Fruit fly (Drosophila melanogaster) whole organism, embryonic: ENCODE measurements around the gene CG14965.

ENCODE experiments used
- Bgb ChIP-seq: fragments of 200-800 bp; sonication (Bioruptor generic); IDR thresholded peaks from 2 replicates; pipeline ENCODE4 v1.3.6; 2022; ENCODE audit warnings: missing biosample characterization, missing genetic modification characterization; ENCODE audit not compliant: partially characterized antibody
- CG11504 ChIP-seq: fragments of 200-800 bp; sonication (Bioruptor generic); optimal IDR thresholded peaks from 3 replicates; lab custom pipeline; 2019; ENCODE audit warnings: missing biosample characterization, mild to moderate bottlenecking, missing genetic modification characterization, moderate library complexity
- CG12219 ChIP-seq: fragments of 200-800 bp; sonication (Bioruptor generic); optimal IDR thresholded peaks from 3 replicates; lab custom pipeline; 2018; ENCODE audit warnings: missing biosample characterization, mild to moderate bottlenecking, missing genetic modification characterization
- CG14710 ChIP-seq: fragments of 200-800 bp; sonication (Bioruptor generic); optimal IDR thresholded peaks from 3 replicates; lab custom pipeline; 2019; ENCODE audit warnings: missing biosample characterization, mild to moderate bottlenecking, missing genetic modification characterization, moderate library complexity
- CG1529 ChIP-seq: fragments of 200-800 bp; sonication (Bioruptor generic); optimal IDR thresholded peaks from 3 replicates; lab custom pipeline; 2018; ENCODE audit warnings: missing biosample characterization, missing genetic modification characterization
- CG2199 ChIP-seq: fragments of 200-800 bp; sonication (Bioruptor generic); IDR thresholded peaks from 3 replicates; pipeline ENCODE4 v1.3.6; 2022; ENCODE audit warnings: missing biosample characterization, missing genetic modification characterization
- CG34224 ChIP-seq: fragments of 200-800 bp; sonication (Bioruptor generic); IDR thresholded peaks from 3 replicates; pipeline ENCODE4 v1.3.6; 2022; ENCODE audit warnings: missing biosample characterization, missing genetic modification characterization; ENCODE audit not compliant: partially characterized antibody
- CG3838 ChIP-seq: fragments of 200-800 bp; sonication (Bioruptor generic); optimal IDR thresholded peaks from 3 replicates; lab custom pipeline; 2016; ENCODE audit warnings: missing biosample characterization, missing genetic modification characterization
- CG5245 ChIP-seq: fragments of 200-800 bp; sonication (Bioruptor generic); optimal IDR thresholded peaks from 3 replicates; lab custom pipeline; 2016; ENCODE audit warnings: missing biosample characterization, missing genetic modification characterization
- CG8765 ChIP-seq: fragments of 200-800 bp; sonication (Bioruptor generic); IDR thresholded peaks from 2 replicates; pipeline ENCODE4 v1.3.6; 2022; ENCODE audit warnings: missing biosample characterization, missing genetic modification characterization
- CTCF ChIP-seq: fragments of 200-800 bp; sonication (Bioruptor generic); optimal IDR thresholded peaks from 2 replicates; lab custom pipeline; 2017; ENCODE audit warnings: missing biosample characterization, mild to moderate bottlenecking, missing genetic modification characterization, moderate library complexity
- D ChIP-seq, 2 experiments: fragments of 200-800 bp in 1 of 2; fragments of >200 bp in 1 of 2; sonication (Bioruptor generic) in 1 of 2; optimal IDR thresholded peaks; 2 replicates in 1 of 2; 3 replicates in 1 of 2; lab custom pipeline; 2017; ENCODE audit warnings: mild to moderate bottlenecking in 1 of 2, missing biosample characterization in 1 of 2, missing genetic modification characterization in 1 of 2, missing genetic modification reagents in 1 of 2
- Dbx ChIP-seq: fragments of 200-800 bp; sonication (Bioruptor generic); IDR thresholded peaks from 3 replicates; pipeline ENCODE4 v1.3.6; 2022; ENCODE audit warnings: missing biosample characterization, missing genetic modification characterization
- Dll ChIP-seq: fragments of 200-800 bp; sonication (Bioruptor generic); IDR thresholded peaks from 4 replicates; pipeline ENCODE4 v1.3.6; 2022; ENCODE audit warnings: missing biosample characterization, missing genetic modification characterization; ENCODE audit not compliant: partially characterized antibody
- ERR ChIP-seq: fragments of 200-800 bp; sonication (Bioruptor generic); optimal IDR thresholded peaks from 2 replicates; lab custom pipeline; 2016; ENCODE audit warnings: missing biosample characterization, missing genetic modification characterization
- HLH4C ChIP-seq: fragments of 200-800 bp; sonication (Bioruptor generic); IDR thresholded peaks from 3 replicates; pipeline ENCODE4 v1.3.6; 2022; ENCODE audit warnings: missing biosample characterization, missing genetic modification characterization; ENCODE audit not compliant: partially characterized antibody
- Hr3 ChIP-seq: fragments of 200-800 bp; sonication (Bioruptor generic); optimal IDR thresholded peaks from 3 replicates; lab custom pipeline; 2016; ENCODE audit warnings: missing biosample characterization, missing genetic modification characterization
- Lhr ChIP-seq: fragments of 200-800 bp; sonication (Bioruptor generic); optimal IDR thresholded peaks from 3 replicates; lab custom pipeline; 2017; ENCODE audit warnings: mild to moderate bottlenecking, missing biosample characterization, missing genetic modification reagents, missing genetic modification characterization
- NC2β ChIP-seq: fragments of 200-800 bp; sonication (Bioruptor generic); optimal IDR thresholded peaks from 2 replicates; lab custom pipeline; 2016; ENCODE audit warnings: missing biosample characterization, missing genetic modification characterization
- Rfx ChIP-seq: fragments of 200-800 bp; sonication (Bioruptor generic); IDR thresholded peaks from 2 replicates; pipeline ENCODE4 v1.3.6; 2022; ENCODE audit warnings: missing biosample characterization, missing genetic modification characterization
- Six4 ChIP-seq: fragments of 200-800 bp; sonication (Bioruptor generic); optimal IDR thresholded peaks from 2 replicates; lab custom pipeline; 2016; ENCODE audit warnings: missing biosample characterization, missing genetic modification characterization
- Usf ChIP-seq: fragments of 200-800 bp; sonication (Bioruptor generic); optimal IDR thresholded peaks from 2 replicates; lab custom pipeline; 2017; ENCODE audit warnings: missing genotype, missing biosample characterization, missing genetic modification characterization
- btn ChIP-seq: fragments of 200-800 bp; sonication (Bioruptor generic); optimal IDR thresholded peaks from 2 replicates; lab custom pipeline; 2016; ENCODE audit warnings: missing biosample characterization, missing genetic modification characterization
- ems ChIP-seq: fragments of 200-800 bp; sonication (Bioruptor generic); optimal IDR thresholded peaks from 3 replicates; lab custom pipeline; 2016; ENCODE audit warnings: missing biosample characterization, missing genetic modification characterization
- en ChIP-seq: fragments of 200-800 bp; sonication (Bioruptor generic); optimal IDR thresholded peaks from 2 replicates; lab custom pipeline; 2016; ENCODE audit warnings: missing biosample characterization, missing genetic modification characterization
- exex ChIP-seq: fragments of 200-800 bp; sonication (Bioruptor generic); optimal IDR thresholded peaks from 4 replicates; lab custom pipeline; 2018; ENCODE audit warnings: missing biosample characterization, mild to moderate bottlenecking, missing genetic modification characterization, moderate library complexity
- gem ChIP-seq: fragments of 200-800 bp; sonication (Bioruptor generic); optimal IDR thresholded peaks from 2 replicates; lab custom pipeline; 2019; ENCODE audit warnings: missing biosample characterization, mild to moderate bottlenecking, missing genetic modification characterization, moderate library complexity
- onecut ChIP-seq: fragments of 200-800 bp; sonication (Bioruptor generic); IDR thresholded peaks from 2 replicates; pipeline ENCODE4 v1.3.6; 2022; ENCODE audit warnings: missing biosample characterization, missing genetic modification characterization
- pho ChIP-seq: fragments of 200-800 bp; sonication (Bioruptor generic); optimal IDR thresholded peaks from 2 replicates; lab custom pipeline; 2016; ENCODE audit warnings: missing biosample characterization, missing genetic modification characterization
- sens ChIP-seq: fragments of 200-800 bp; sonication (Bioruptor generic); peaks from one replicate; lab custom pipeline; 2016; ENCODE audit warnings: missing biosample characterization, missing genetic modification characterization
- slbo ChIP-seq: fragments of 200-800 bp; sonication (Bioruptor generic); IDR thresholded peaks from 2 replicates; pipeline ENCODE4 v1.3.6; 2022; ENCODE audit warnings: missing biosample characterization, missing genetic modification characterization
- tgo ChIP-seq: fragments of 200-800 bp; sonication (Bioruptor generic); IDR thresholded peaks from 3 replicates; pipeline ENCODE4 v1.3.6; 2022; ENCODE audit warnings: missing biosample characterization, missing genetic modification characterization
- ttk ChIP-seq: fragments of 200-800 bp; sonication (Bioruptor generic); IDR thresholded peaks from 2 replicates; pipeline ENCODE4 v2.1.2; 2022; ENCODE audit warnings: missing biosample characterization, missing genetic modification characterization
- tx ChIP-seq: fragments of 200-800 bp; sonication (Bioruptor generic); optimal IDR thresholded peaks from 2 replicates; lab custom pipeline; 2016; ENCODE audit warnings: missing biosample characterization, missing genetic modification characterization
- vfl ChIP-seq: fragments of 200-800 bp; sonication (Bioruptor generic); optimal IDR thresholded peaks from 2 replicates; lab custom pipeline; 2016; ENCODE audit warnings: missing biosample characterization, missing genetic modification characterization
- z ChIP-seq: fragments of 200-800 bp; sonication (Bioruptor generic); IDR thresholded peaks from 3 replicates; pipeline ENCODE4 v1.3.6; 2022; ENCODE audit warnings: missing biosample characterization, missing genetic modification characterization
- zen ChIP-seq: fragments of 200-800 bp; sonication (Bioruptor generic); optimal IDR thresholded peaks from 3 replicates; lab custom pipeline; 2018; ENCODE audit warnings: missing biosample characterization, mild to moderate bottlenecking, missing genetic modification characterization, moderate library complexity

Gene CG14965

dm6 chr3L:3192912-3193311 is 621 bp upstream of the CG14965 start, which contains the start of gene Hsp83 (continued):
- TF ChIP-seq NC2β (GFP tag; lab: Kevin White, UChicago) (peak; percentile 97), ems (GFP tag; lab: Kevin White, UChicago) (peak; percentile 92), onecut (peak; percentile 96), CG11504 (tag; lab: Kevin White, UChicago) (peak; percentile 85)

dm6 chr3L:3189647-3190046 is 2.6 kb downstream of the CG14965 start, which contains the start of the genes CG42525 and CG14958:
CG42525 (minus strand) TSS chr3L:3189747.
CG14958 (plus strand) TSS chr3L:3189978.
- TF ChIP-seq btn (GFP tag; lab: Kevin White, UChicago) = no peak
- TF ChIP-seq z (GFP tag; lab: Robert Waterston, UW) = no peak
- TF ChIP-seq vfl (GFP tag; lab: Kevin White, UChicago) = no peak
- no peak for TF ChIP-seq Hr3 (GFP tag; lab: Kevin White, UChicago)
- no peak for TF ChIP-seq D (optimal IDR thresholded peaks at IDR 0.05; lab: Kevin White, UChicago)
- TF ChIP-seq D (GFP tag; optimal IDR thresholded peaks at IDR 0.05; lab: Kevin White, UChicago) = no peak
- TF ChIP-seq sens (GFP tag; lab: Kevin White, UChicago) = no peak
- no peak for TF ChIP-seq CG2199 (GFP tag; lab: Robert Waterston, UW)
- TF ChIP-seq CG12219 (GFP tag; lab: Kevin White, UChicago) = no peak
- TF ChIP-seq CG3838 (GFP tag; lab: Kevin White, UChicago) = no peak
- no peak for TF ChIP-seq CG1529 (GFP tag; lab: Kevin White, UChicago)
- TF ChIP-seq pho (GFP tag; lab: Kevin White, UChicago) = no peak
- TF ChIP-seq zen (tag; lab: Kevin White, UChicago) = no peak
- TF ChIP-seq ttk (GFP tag; lab: Robert Waterston, UW) = no peak
- TF ChIP-seq slbo (GFP tag; lab: Robert Waterston, UW) = no peak
- TF ChIP-seq CG8765 (GFP tag; lab: Robert Waterston, UW) = no peak
- no peak for TF ChIP-seq CG5245 (GFP tag; lab: Kevin White, UChicago)
- TF ChIP-seq Bgb (GFP tag; lab: Robert Waterston, UW) = no peak

dm6 chr3L:3187263-3187662 is 5.0 kb downstream of the CG14965 start, which contains the start of gene CG14957:
CG14957 (plus strand) TSS chr3L:3187563.
- TF ChIP-seq Rfx (GFP tag; lab: Robert Waterston, UW) (0 out of 2 replicates have a peak, but pooled peaks have one; percentile 12), HLH4C (GFP tag; lab: Robert Waterston, UW) (no peak)

- no peak for TF ChIP-seq gem
- TF ChIP-seq Six4 (GFP tag; lab: Kevin White, UChicago) = no peak
- no peak for TF ChIP-seq en (GFP tag; lab: Kevin White, UChicago)
- no peak for TF ChIP-seq Dll (GFP tag; lab: Robert Waterston, UW)
- no peak for TF ChIP-seq exex (tag; lab: Kevin White, UChicago)
- TF ChIP-seq Usf = no peak
- no peak for TF ChIP-seq tgo
- TF ChIP-seq btn (GFP tag; lab: Kevin White, UChicago) = no peak
- no peak for TF ChIP-seq CG34224 (GFP tag; lab: Robert Waterston, UW)
- TF ChIP-seq CTCF (GFP tag; lab: Kevin White, UChicago) = no peak
- no peak for TF ChIP-seq tx (GFP tag; lab: Kevin White, UChicago)
- TF ChIP-seq Dbx (GFP tag; lab: Robert Waterston, UW) = no peak
- no peak for TF ChIP-seq Lhr (GFP tag; lab: Kevin White, UChicago)
- no peak for TF ChIP-seq ERR
- no peak for TF ChIP-seq CG14710 (tag; lab: Kevin White, UChicago)
These were observed 5.9 kb downstream of the CG14965 start, which contains the start of gene CG32284 for dm6 chr3L:3186364-3186763. CG32284 (plus strand) TSS chr3L:3186664.
